Worm (Caenorhabditis elegans): ENCODE measurements around the gene atf-7.

ce11 chrIII:4524071-4524470 lies 25.2 kb upstream of the atf-7 start:
- no peak for TF ChIP-seq flt-1 (GFP tag; IDR thresholded peaks at IDR 0.05)
- no peak for TF ChIP-seq klf-2 (GFP tag; conservative IDR thresholded peaks at IDR 0.05)
- no peak for TF ChIP-seq ztf-29 (GFP tag; IDR thresholded peaks at IDR 0.05)
- no peak for TF ChIP-seq cog-1 (tag; optimal IDR thresholded peaks at IDR 0.05)

Measured in whole organism, midembryonic.